Worm (Caenorhabditis elegans) whole organism, young adult: ENCODE data around the gene C53C11.1.

Experiments used
- B0019.2 ChIP-seq: fragments of 200-800 bp; sonication (Bioruptor generic); conservative IDR thresholded peaks from 2 replicates; pipeline ENCODE4 v1.3.6; 2022; ENCODE audit warnings: missing genetic modification reagents, missing genetic modification characterization, missing compliant biosample characterization
- B0261.1 ChIP-seq: sonication (generic microtip); optimal IDR thresholded peaks from 2 replicates; lab custom pipeline; 2016; ENCODE audit warnings: mild to moderate bottlenecking, missing genetic modification characterization, moderate library complexity, missing compliant biosample characterization
- F39B2.1 ChIP-seq: fragments of 200-800 bp; sonication (Bioruptor generic); IDR thresholded peaks from 2 replicates; pipeline ENCODE4 v1.3.6; 2022; ENCODE audit warnings: missing genetic modification reagents, missing genetic modification characterization, missing compliant biosample characterization
- F57A8.1 ChIP-seq: fragments of 200-800 bp; sonication (Bioruptor generic); optimal IDR thresholded peaks from 2 replicates; lab custom pipeline; 2018; ENCODE audit warnings: mild to moderate bottlenecking, missing genetic modification characterization, moderate library complexity, missing compliant biosample characterization
- Y53F4B.3 ChIP-seq: fragments of 200-800 bp; sonication (Bioruptor generic); IDR thresholded peaks from 2 replicates; pipeline ENCODE4 v1.3.6; 2022; ENCODE audit warnings: missing genetic modification reagents, missing genetic modification characterization, missing compliant biosample characterization
- ceh-58 ChIP-seq: fragments of 200-800 bp; sonication (Bioruptor generic); IDR thresholded peaks from 2 replicates; pipeline ENCODE4 v1.3.6; 2022; ENCODE audit warnings: missing genetic modification characterization, missing compliant biosample characterization
- dpl-1 ChIP-seq: fragments of 150-350 bp; optimal IDR thresholded peaks from 2 replicates; lab custom pipeline; 2014; ENCODE audit warnings: missing biosample characterization, missing genetic modification reagents, missing genetic modification characterization
- hmg-1.2 ChIP-seq: fragments of 200-800 bp; sonication (Bioruptor generic); IDR thresholded peaks from 2 replicates; pipeline ENCODE4 v1.3.6; 2022; ENCODE audit warnings: missing genetic modification reagents, missing genetic modification characterization, missing compliant biosample characterization
- lsl-1 ChIP-seq: fragments of 200-800 bp; sonication (Bioruptor generic); optimal IDR thresholded peaks from 2 replicates; lab custom pipeline; 2018; ENCODE audit warnings: mild to moderate bottlenecking, missing genetic modification characterization, moderate library complexity, missing compliant biosample characterization
- mes-4 ChIP-seq: sonication (generic microtip); optimal IDR thresholded peaks from 2 replicates; lab custom pipeline; 2016; ENCODE audit warnings: missing genotype, missing genetic modification characterization, missing compliant biosample characterization
- nfya-1 ChIP-seq: sonication (generic microtip); optimal IDR thresholded peaks from 2 replicates; lab custom pipeline; 2017; ENCODE audit warnings: antibody characterized with exemption, missing compliant biosample characterization, missing genetic modification characterization, borderline replicate concordance; ENCODE audit not compliant: insufficient read depth
- snpc-3.4 ChIP-seq: sonication (generic microtip); optimal IDR thresholded peaks from 2 replicates; lab custom pipeline; 2017; ENCODE audit warnings: missing genetic modification characterization, mild to moderate bottlenecking, missing compliant biosample characterization, antibody characterized with exemption, moderate library complexity, missing genotype, missing genetic modification reagents
- unc-62 ChIP-seq: fragments of 150-350 bp; optimal IDR thresholded peaks from 2 replicates; lab custom pipeline; 2014; ENCODE audit warnings: missing biosample characterization, missing genetic modification reagents, missing genetic modification characterization

ce11 chrX:17320572-17320971 is 20.0 kb upstream of the C53C11.1 start:
- TF ChIP-seq B0261.1 (tag; lab: Kevin White, UChicago) (no peak), F39B2.1 (no peak), dpl-1 (GFP tag; lab: Kevin White, UChicago) (no peak), unc-62 (no peak), hmg-1.2 (GFP tag; lab: Robert Waterston, UW) (no peak), Y53F4B.3 (GFP tag; lab: Robert Waterston, UW) (no peak), B0019.2 (GFP tag; lab: Robert Waterston, UW) (no peak), ceh-58 (GFP tag; lab: Robert Waterston, UW) (no peak), F57A8.1 (GFP tag; lab: Kevin White, UChicago) (no peak), snpc-3.4 (tag; lab: Kevin White, UChicago) (no peak), lsl-1 (GFP tag; lab: Kevin White, UChicago) (no peak), nfya-1 (no peak), mes-4 (tag; lab: Kevin White, UChicago) (no peak)
